Fruit fly (Drosophila melanogaster) whole organism, pupa: ENCODE results near the gene js.

Experiments used
- CG10348 ChIP-seq: fragments of 200-800 bp; sonication (Bioruptor generic); IDR thresholded peaks from 2 replicates; pipeline ENCODE4 v1.3.6; 2022; ENCODE audit warnings: missing biosample characterization, missing genetic modification characterization
- CG12605 ChIP-seq: fragments of 200-800 bp; sonication (Bioruptor generic); IDR thresholded peaks from 2 replicates; pipeline ENCODE4 v1.3.6; 2022; ENCODE audit warnings: missing biosample characterization, missing genetic modification characterization
- CG13204 ChIP-seq: fragments of 200-800 bp; sonication (Bioruptor generic); optimal IDR thresholded peaks from 2 replicates; lab custom pipeline; 2018; ENCODE audit warnings: missing biosample characterization, mild to moderate bottlenecking, missing genetic modification characterization, moderate library complexity
- CG14655 ChIP-seq: fragments of 200-800 bp; sonication (Bioruptor generic); optimal IDR thresholded peaks from 3 replicates; lab custom pipeline; 2017; ENCODE audit warnings: mild to moderate bottlenecking, missing biosample characterization, missing genetic modification reagents, missing genetic modification characterization
- CG15710 ChIP-seq: fragments of 200-800 bp; sonication (Bioruptor generic); optimal IDR thresholded peaks from 2 replicates; lab custom pipeline; 2018; ENCODE audit warnings: missing biosample characterization, mild to moderate bottlenecking, missing genetic modification characterization, moderate library complexity
- CG17806 ChIP-seq: fragments of 200-800 bp; sonication (Bioruptor generic); optimal IDR thresholded peaks from 2 replicates; lab custom pipeline; 2018; ENCODE audit warnings: missing biosample characterization, mild to moderate bottlenecking, missing genetic modification characterization, moderate library complexity
- CG32121 ChIP-seq: fragments of 200-800 bp; sonication (Bioruptor generic); IDR thresholded peaks from 2 replicates; pipeline ENCODE4 v1.3.6; 2022; ENCODE audit warnings: missing biosample characterization, missing genetic modification characterization
- CG34367 ChIP-seq: fragments of 200-800 bp; sonication (Bioruptor generic); optimal IDR thresholded peaks from 2 replicates; lab custom pipeline; 2018; ENCODE audit warnings: missing biosample characterization, mild to moderate bottlenecking, missing genetic modification characterization
- CG4496 ChIP-seq: fragments of 200-800 bp; sonication (Bioruptor generic); IDR thresholded peaks from 3 replicates; pipeline ENCODE4 v1.3.6; 2022; ENCODE audit warnings: missing biosample characterization, missing genetic modification characterization
- CG8159 ChIP-seq: fragments of 200-800 bp; sonication (Bioruptor generic); optimal IDR thresholded peaks from 3 replicates; lab custom pipeline; 2018; ENCODE audit warnings: missing biosample characterization, mild to moderate bottlenecking, missing genetic modification characterization, moderate library complexity
- CG8301 ChIP-seq: fragments of 200-800 bp; sonication (Bioruptor generic); optimal IDR thresholded peaks from 2 replicates; lab custom pipeline; 2018; ENCODE audit warnings: missing biosample characterization, mild to moderate bottlenecking, missing genetic modification characterization
- CG9948 ChIP-seq: fragments of 200-800 bp; sonication (Bioruptor generic); optimal IDR thresholded peaks from 2 replicates; lab custom pipeline; 2018; ENCODE audit warnings: missing biosample characterization, mild to moderate bottlenecking, missing genetic modification characterization, moderate library complexity
- D1 ChIP-seq: fragments of 200-800 bp; sonication (Bioruptor generic); optimal IDR thresholded peaks from 2 replicates; lab custom pipeline; 2018; ENCODE audit warnings: missing biosample characterization, mild to moderate bottlenecking, missing genetic modification characterization, moderate library complexity
- EcR ChIP-seq: fragments of 200-800 bp; sonication (Bioruptor generic); optimal IDR thresholded peaks from 3 replicates; lab custom pipeline; 2019; ENCODE audit warnings: missing biosample characterization, missing genetic modification characterization, mild to moderate bottlenecking, moderate library complexity, missing genetic modification reagents
- Ets98B ChIP-seq: fragments of 200-800 bp; sonication (Bioruptor generic); IDR thresholded peaks from 2 replicates; pipeline ENCODE4 v1.3.6; 2022; ENCODE audit warnings: missing biosample characterization, missing genetic modification characterization
- Pif1A ChIP-seq: fragments of 200-800 bp; sonication (Bioruptor generic); optimal IDR thresholded peaks from 3 replicates; lab custom pipeline; 2016; ENCODE audit warnings: missing biosample characterization, missing genetic modification characterization
- Pif1B ChIP-seq: fragments of 200-800 bp; sonication (Bioruptor generic); optimal IDR thresholded peaks from 3 replicates; lab custom pipeline; 2016; ENCODE audit warnings: missing biosample characterization, missing genetic modification characterization
- Snoo ChIP-seq: fragments of 200-800 bp; sonication (Bioruptor generic); optimal IDR thresholded peaks from 3 replicates; lab custom pipeline; 2017; ENCODE audit warnings: missing biosample characterization, mild to moderate bottlenecking, missing genetic modification characterization, inconsistent platforms
- fd96Ca ChIP-seq: fragments of 200-800 bp; sonication (Bioruptor generic); IDR thresholded peaks from 3 replicates; pipeline ENCODE4 v1.3.6; 2022; ENCODE audit warnings: missing biosample characterization, missing genetic modification characterization
- gl ChIP-seq: fragments of 200-800 bp; sonication (Bioruptor generic); optimal IDR thresholded peaks from 2 replicates; lab custom pipeline; 2018; ENCODE audit warnings: missing biosample characterization, mild to moderate bottlenecking, missing genetic modification characterization
- rn ChIP-seq: fragments of 200-800 bp; sonication (Bioruptor generic); IDR thresholded peaks from 2 replicates; pipeline ENCODE4 v1.3.6; 2022; ENCODE audit warnings: missing biosample characterization, missing genetic modification characterization

js gene

dm6 chr3R:16348289-16348688, 19.8 kb downstream of the js start:
- TF ChIP-seq Snoo (tag; lab: Kevin White, UChicago) = no peak
- TF ChIP-seq CG13204 (GFP tag; lab: Kevin White, UChicago) = no peak
- TF ChIP-seq CG34367 (tag; lab: Kevin White, UChicago) = no peak
- no peak for TF ChIP-seq Pif1B (GFP tag; lab: Kevin White, UChicago)
- TF ChIP-seq CG10348 (GFP tag; lab: Robert Waterston, UW) = no peak

dm6 chr3R:16347626-16348264, 20.4 kb downstream of the js start:
- TF ChIP-seq Snoo (tag; lab: Kevin White, UChicago) (no peak), D1 (tag; lab: Kevin White, UChicago) (no peak), CG34367 (tag; lab: Kevin White, UChicago) (no peak), fd96Ca (GFP tag; lab: Robert Waterston, UW) (no peak), CG12605 (GFP tag; lab: Robert Waterston, UW) (no peak), CG13204 (GFP tag; lab: Kevin White, UChicago) (no peak), gl (tag; lab: Kevin White, UChicago) (no peak), CG32121 (GFP tag; lab: Robert Waterston, UW) (no peak), CG10348 (GFP tag; lab: Robert Waterston, UW) (no peak), rn (GFP tag; lab: Robert Waterston, UW) (no peak), CG9948 (tag; lab: Kevin White, UChicago) (no peak), CG17806 (no peak), CG15710 (tag; lab: Kevin White, UChicago) (no peak), Pif1B (GFP tag; lab: Kevin White, UChicago) (no peak), CG4496 (GFP tag; lab: Robert Waterston, UW) (no peak), CG8159 (no peak), CG8301 (tag; lab: Kevin White, UChicago) (no peak), Pif1A (GFP tag; lab: Kevin White, UChicago) (no peak), EcR (GFP tag; lab: Kevin White, UChicago) (no peak), CG14655 (GFP tag; lab: Kevin White, UChicago) (no peak)

- TF ChIP-seq Snoo (tag; lab: Kevin White, UChicago) = peak; percentile 69
- no peak for TF ChIP-seq fd96Ca (GFP tag; lab: Robert Waterston, UW)
- TF ChIP-seq CG13204 (GFP tag; lab: Kevin White, UChicago) = no peak
- 0 out of 2 replicates have a peak, but pooled peaks have one; percentile 14 for TF ChIP-seq CG32121 (GFP tag; lab: Robert Waterston, UW)
- TF ChIP-seq gl (tag; lab: Kevin White, UChicago) = no peak
- peak; percentile 69 for TF ChIP-seq CG15710 (tag; lab: Kevin White, UChicago)
- TF ChIP-seq rn (GFP tag; lab: Robert Waterston, UW) = no peak
- TF ChIP-seq Pif1A (GFP tag; lab: Kevin White, UChicago) = no peak
- no peak for TF ChIP-seq CG12605 (GFP tag; lab: Robert Waterston, UW)
- TF ChIP-seq CG8159 = peak; percentile 75
- peak; percentile 47; the same call in 2 of the 3 replicates for TF ChIP-seq CG4496 (GFP tag; lab: Robert Waterston, UW)
- TF ChIP-seq D1 (tag; lab: Kevin White, UChicago) = no peak
- peak; percentile 29 for TF ChIP-seq CG8301 (tag; lab: Kevin White, UChicago)
- peak; percentile 32 for TF ChIP-seq CG9948 (tag; lab: Kevin White, UChicago)
- no peak for TF ChIP-seq CG14655 (GFP tag; lab: Kevin White, UChicago)
- peak; percentile 57 for TF ChIP-seq CG17806
- no peak for TF ChIP-seq Pif1B (GFP tag; lab: Kevin White, UChicago)
- peak; percentile 35 for TF ChIP-seq CG34367 (tag; lab: Kevin White, UChicago)
- TF ChIP-seq EcR (GFP tag; lab: Kevin White, UChicago) = no peak
- no peak for TF ChIP-seq CG10348 (GFP tag; lab: Robert Waterston, UW)
- peak; percentile 42; the same call in 1 of the 2 replicates for TF ChIP-seq Ets98B (GFP tag; lab: Robert Waterston, UW)
Measured at dm6 chr3R:16341817-16342374, 26.2 kb downstream of the js start, which contains the start of the genes SF2 and pad. Gene SF2 (minus strand): TSS chr3R:16341988. Gene pad (plus strand): TSS chr3R:16342318.

dm6 chr3R:16340610-16341009, 27.5 kb downstream of the js start:
- peak; percentile 30 for TF ChIP-seq CG13204 (GFP tag; lab: Kevin White, UChicago)
- TF ChIP-seq fd96Ca (GFP tag; lab: Robert Waterston, UW) = no peak
- TF ChIP-seq CG15710 (tag; lab: Kevin White, UChicago) = peak; percentile 4
- TF ChIP-seq Ets98B (GFP tag; lab: Robert Waterston, UW) = peak; percentile 17; the same call in 1 of the 2 replicates
- TF ChIP-seq CG32121 (GFP tag; lab: Robert Waterston, UW) = peak; percentile 20; the same call in 1 of the 2 replicates
- 0 out of 3 replicates have a peak, but pooled peaks have one; percentile 44 for TF ChIP-seq CG4496 (GFP tag; lab: Robert Waterston, UW)
- TF ChIP-seq gl (tag; lab: Kevin White, UChicago) = peak; percentile 51
- TF ChIP-seq Snoo (tag; lab: Kevin White, UChicago) = no peak
- TF ChIP-seq, all 21 proteins: peak for 6

dm6 chr3R:16339475-16339874, 28.6 kb downstream of the js start, which contains the start of gene Sulf1:
Gene Sulf1 (minus strand): TSS chr3R:16339575.
- no peak for TF ChIP-seq rn (GFP tag; lab: Robert Waterston, UW)
